Worm (Caenorhabditis elegans) whole organism, young adult: ENCODE data around the gene Y43F8C.23.
A peak's percentile ranks its signal among the peaks of the same experiment; 100 is the strongest.

Source experiments
- B0261.1 ChIP-seq: sonication (generic microtip); optimal IDR thresholded peaks from 2 replicates; lab custom pipeline; 2016; ENCODE audit warnings: mild to moderate bottlenecking, missing genetic modification characterization, moderate library complexity, missing compliant biosample characterization
- F37B4.10 ChIP-seq: fragments of 200-800 bp; sonication (Bioruptor generic); IDR thresholded peaks from 2 replicates; pipeline ENCODE4 v1.3.6; 2022; ENCODE audit warnings: missing genetic modification characterization, missing compliant biosample characterization
- ZK185.1 ChIP-seq: sonication (generic microtip); optimal IDR thresholded peaks from 2 replicates; lab custom pipeline; 2016; ENCODE audit warnings: mild to moderate bottlenecking, missing genetic modification characterization, missing compliant biosample characterization; ENCODE audit not compliant: poor library complexity, severe bottlenecking
- akir-1 ChIP-seq: fragments of 200-800 bp; sonication (Bioruptor generic); optimal IDR thresholded peaks from 2 replicates; lab custom pipeline; 2018; ENCODE audit warnings: mild to moderate bottlenecking, missing genetic modification characterization, moderate library complexity, missing compliant biosample characterization
- attf-6 ChIP-seq: fragments of 200-800 bp; sonication (Bioruptor generic); IDR thresholded peaks from 2 replicates; pipeline ENCODE4 v1.3.6; 2022; ENCODE audit warnings: missing genetic modification reagents, missing genetic modification characterization, missing compliant biosample characterization
- bed-1 ChIP-seq: fragments of 200-800 bp; sonication (Bioruptor generic); IDR thresholded peaks from 2 replicates; pipeline ENCODE4 v1.3.6; 2022; ENCODE audit warnings: missing genetic modification reagents, missing genetic modification characterization, missing compliant biosample characterization
- cebp-1 ChIP-seq, 2 experiments: fragments of 200-800 bp in 1 of 2; sonication (Bioruptor generic) in 1 of 2; sonication (generic microtip) in 1 of 2; IDR thresholded peaks in 1 of 2; optimal IDR thresholded peaks in 1 of 2; 2 replicates each; pipeline versions ENCODE4 v1.3.6 to Lab custom; 2017 to 2022; ENCODE audit warnings: missing compliant biosample characterization in 2 of 2, missing genetic modification characterization in 2 of 2, mild to moderate bottlenecking in 1 of 2, missing genetic modification reagents in 1 of 2, moderate library complexity in 1 of 2
- ceh-27 ChIP-seq: fragments of 200-800 bp; sonication (Bioruptor generic); optimal IDR thresholded peaks from 2 replicates; lab custom pipeline; 2018; ENCODE audit warnings: mild to moderate bottlenecking, missing genetic modification characterization, moderate library complexity, missing compliant biosample characterization
- ceh-40 ChIP-seq: fragments of 200-800 bp; sonication (Bioruptor generic); IDR thresholded peaks from 2 replicates; pipeline ENCODE4 v1.3.6; 2022; ENCODE audit warnings: missing genetic modification characterization, missing compliant biosample characterization
- dpl-1 ChIP-seq: fragments of 150-350 bp; optimal IDR thresholded peaks from 2 replicates; lab custom pipeline; 2014; ENCODE audit warnings: missing biosample characterization, missing genetic modification reagents, missing genetic modification characterization
- egl-44 ChIP-seq: fragments of 200-800 bp; sonication (Bioruptor generic); IDR thresholded peaks from 2 replicates; pipeline ENCODE4 v1.3.6; 2022; ENCODE audit warnings: missing genetic modification reagents, missing genetic modification characterization, missing compliant biosample characterization
- ekl-4 ChIP-seq: fragments of 200-800 bp; sonication (Bioruptor generic); IDR thresholded peaks from 2 replicates; pipeline ENCODE4 v1.3.6; 2022; ENCODE audit warnings: missing genetic modification reagents, missing genetic modification characterization, missing compliant biosample characterization
- hmg-1.2 ChIP-seq: fragments of 200-800 bp; sonication (Bioruptor generic); IDR thresholded peaks from 2 replicates; pipeline ENCODE4 v1.3.6; 2022; ENCODE audit warnings: missing genetic modification reagents, missing genetic modification characterization, missing compliant biosample characterization
- hrde-1 ChIP-seq: sonication (generic microtip); optimal IDR thresholded peaks from 2 replicates; lab custom pipeline; 2016; ENCODE audit warnings: missing genetic modification characterization, mild to moderate bottlenecking, missing compliant biosample characterization, moderate library complexity, missing genotype, missing genetic modification reagents, borderline replicate concordance
- lag-1 ChIP-seq: fragments of 200-800 bp; sonication (Bioruptor generic); IDR thresholded peaks from 2 replicates; pipeline ENCODE4 v1.3.6; 2022; ENCODE audit warnings: missing genetic modification reagents, missing genetic modification characterization, missing compliant biosample characterization
- let-526 ChIP-seq: fragments of 200-800 bp; sonication (Bioruptor generic); IDR thresholded peaks from 2 replicates; pipeline ENCODE4 v1.3.6; 2022; ENCODE audit warnings: missing genetic modification reagents, missing genetic modification characterization, missing compliant biosample characterization
- lir-1 ChIP-seq: fragments of 200-800 bp; sonication (Bioruptor generic); conservative IDR thresholded peaks from 2 replicates; pipeline ENCODE4 v1.3.6; 2022; ENCODE audit warnings: missing genetic modification reagents, missing genetic modification characterization, missing compliant biosample characterization
- nhr-27 ChIP-seq: fragments of 200-800 bp; sonication (Bioruptor generic); optimal IDR thresholded peaks from 2 replicates; lab custom pipeline; 2018; ENCODE audit warnings: mild to moderate bottlenecking, missing genetic modification characterization, moderate library complexity, missing compliant biosample characterization
- nhr-80 ChIP-seq: sonication (generic microtip); optimal IDR thresholded peaks from 2 replicates; lab custom pipeline; 2016; ENCODE audit warnings: missing genetic modification characterization, missing compliant biosample characterization
- pbrm-1 ChIP-seq: fragments of 200-800 bp; sonication (Bioruptor generic); IDR thresholded peaks from 2 replicates; pipeline ENCODE4 v1.3.6; 2022; ENCODE audit warnings: missing genetic modification reagents, missing genetic modification characterization, missing compliant biosample characterization
- rcor-1 ChIP-seq: fragments of 200-800 bp; sonication (Bioruptor generic); IDR thresholded peaks from 2 replicates; pipeline ENCODE4 v1.3.6; 2022; ENCODE audit warnings: missing genetic modification reagents, missing genetic modification characterization, missing compliant biosample characterization
- rpc-1 ChIP-seq, 2 experiments: fragments of 150-350 bp in 1 of 2; sonication (generic microtip) in 1 of 2; optimal IDR thresholded peaks; 2 replicates each; lab custom pipeline; 2014 to 2018; ENCODE audit warnings: missing biosample characterization in 1 of 2, missing genetic modification characterization in 1 of 2, missing genetic modification reagents in 1 of 2, missing genotype in 1 of 2
- sdz-38 ChIP-seq: sonication (generic microtip); optimal IDR thresholded peaks from 2 replicates; lab custom pipeline; 2016; ENCODE audit warnings: missing genotype, missing genetic modification characterization, missing compliant biosample characterization
- snpc-1.1 ChIP-seq: sonication (generic microtip); optimal IDR thresholded peaks from 2 replicates; lab custom pipeline; 2017; ENCODE audit warnings: missing genetic modification characterization, mild to moderate bottlenecking, missing compliant biosample characterization, antibody characterized with exemption, moderate library complexity, missing genotype, missing genetic modification reagents; ENCODE audit not compliant: insufficient read depth
- snpc-3.4 ChIP-seq: sonication (generic microtip); optimal IDR thresholded peaks from 2 replicates; lab custom pipeline; 2017; ENCODE audit warnings: missing genetic modification characterization, mild to moderate bottlenecking, missing compliant biosample characterization, antibody characterized with exemption, moderate library complexity, missing genotype, missing genetic modification reagents
- snpc-4 ChIP-seq, 5 experiments: fragments of 150-350 bp in 1 of 5; sonication (generic microtip) in 4 of 5; optimal IDR thresholded peaks; 2 replicates each; lab custom pipeline; 2014 to 2018; ENCODE audit warnings: missing genetic modification characterization in 5 of 5, missing biosample characterization in 3 of 5, antibody characterized with exemption in 2 of 5, mild to moderate bottlenecking in 2 of 5, missing compliant biosample characterization in 2 of 5, missing genotype in 2 of 5, moderate library complexity in 2 of 5, missing genetic modification reagents in 1 of 5
- somi-1 ChIP-seq: fragments of 200-800 bp; sonication (Bioruptor generic); optimal IDR thresholded peaks from 2 replicates; lab custom pipeline; 2018; ENCODE audit warnings: mild to moderate bottlenecking, missing genetic modification characterization, missing compliant biosample characterization
- tbp1 ChIP-seq: fragments of 200-800 bp; sonication (Bioruptor generic); optimal IDR thresholded peaks from 2 replicates; lab custom pipeline; 2018; ENCODE audit warnings: mild to moderate bottlenecking, missing genetic modification characterization, missing compliant biosample characterization
- tlf-1 ChIP-seq: fragments of 200-800 bp; sonication (Bioruptor generic); optimal IDR thresholded peaks from 2 replicates; lab custom pipeline; 2018; ENCODE audit warnings: mild to moderate bottlenecking, missing genetic modification characterization, missing compliant biosample characterization
- xnd-1 ChIP-seq: sonication (generic microtip); optimal IDR thresholded peaks from 2 replicates; lab custom pipeline; 2016; ENCODE audit warnings: missing genotype, missing genetic modification reagents, missing genetic modification characterization, missing compliant biosample characterization
- zfh-2 ChIP-seq: fragments of 200-800 bp; sonication (Bioruptor generic); conservative IDR thresholded peaks from 2 replicates; pipeline ENCODE4 v1.3.6; 2022; ENCODE audit warnings: missing genetic modification reagents, missing genetic modification characterization, missing compliant biosample characterization
- ztf-18 ChIP-seq: sonication (generic microtip); optimal IDR thresholded peaks from 2 replicates; lab custom pipeline; 2016; ENCODE audit warnings: missing genotype, mild to moderate bottlenecking, missing genetic modification characterization, missing compliant biosample characterization
- ztf-25 ChIP-seq: fragments of 200-800 bp; sonication (Bioruptor generic); IDR thresholded peaks from 2 replicates; pipeline ENCODE4 v1.3.6; 2022; ENCODE audit warnings: missing genetic modification reagents, missing genetic modification characterization, missing compliant biosample characterization
- ztf-28 ChIP-seq: fragments of 200-800 bp; sonication (Bioruptor generic); IDR thresholded peaks from 2 replicates; pipeline ENCODE4 v1.3.6; 2022; ENCODE audit warnings: missing genetic modification reagents, missing genetic modification characterization, missing compliant biosample characterization
- ztf-3 ChIP-seq: fragments of 200-800 bp; sonication (Bioruptor generic); optimal IDR thresholded peaks from 2 replicates; lab custom pipeline; 2018; ENCODE audit warnings: mild to moderate bottlenecking, missing genetic modification characterization, missing compliant biosample characterization

The Y43F8C.23 gene

DNA sequence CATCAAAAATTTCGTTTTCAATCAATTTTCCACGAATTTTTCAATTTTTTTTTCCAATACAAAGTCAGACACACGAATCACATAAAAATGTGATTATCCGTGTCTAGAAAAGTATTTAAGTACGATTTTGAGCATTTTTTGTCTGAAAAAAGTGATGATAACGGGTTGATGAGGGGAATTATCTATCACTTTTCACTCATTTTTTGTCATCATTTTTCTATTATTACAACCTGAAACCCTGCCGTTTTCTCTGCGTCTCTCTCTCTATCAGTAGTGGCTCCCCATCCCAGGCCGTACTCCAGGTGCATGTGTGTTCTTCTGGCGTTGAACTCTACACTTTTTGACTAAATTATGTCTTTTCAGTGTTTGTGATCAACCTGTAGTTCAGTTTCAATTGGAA, 39.2 kb downstream of the Y43F8C.23 start:
- peak; percentile 86 for TF ChIP-seq nhr-80 (tag; lab: Kevin White, UChicago)
- no peak for TF ChIP-seq cebp-1 (GFP tag; IDR thresholded peaks at IDR 0.05; lab: Robert Waterston, UW)
- TF ChIP-seq cebp-1 (tag; optimal IDR thresholded peaks at IDR 0.05; lab: Kevin White, UChicago) = peak; percentile 83
- TF ChIP-seq ceh-40 (GFP tag; lab: Robert Waterston, UW) = no peak
- no peak for TF ChIP-seq tlf-1 (GFP tag; lab: Kevin White, UChicago)
- TF ChIP-seq ekl-4 (GFP tag; lab: Robert Waterston, UW) = no peak
- TF ChIP-seq, all 124 proteins: peak for 2

DNA sequence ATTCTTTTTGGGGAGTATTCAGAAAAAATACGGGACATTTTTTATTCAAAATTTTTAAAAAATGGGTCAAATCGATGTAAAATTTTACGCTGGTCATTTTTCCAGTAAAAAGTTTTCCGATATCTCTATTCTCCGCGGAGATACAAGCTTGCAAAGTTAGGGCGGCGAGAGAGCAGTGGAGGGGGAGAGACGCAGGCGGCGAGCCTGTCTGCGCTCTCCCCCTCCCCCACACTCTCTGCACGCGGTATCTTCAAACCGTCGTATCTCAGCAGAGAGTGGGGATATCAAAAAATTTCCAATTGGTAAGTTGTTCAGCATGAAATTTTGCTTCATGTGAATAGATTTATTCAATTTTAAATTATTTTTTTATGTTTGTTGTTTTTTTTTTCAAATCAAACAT, 39.7 kb downstream of the Y43F8C.23 start:
- TF ChIP-seq tlf-1 (GFP tag; lab: Kevin White, UChicago) (no peak), lag-1 (GFP tag; lab: Robert Waterston, UW) (no peak), xnd-1 (tag; lab: Kevin White, UChicago) (no peak), hrde-1 (tag; lab: Kevin White, UChicago) (no peak), ztf-3 (GFP tag; lab: Kevin White, UChicago) (no peak), pbrm-1 (GFP tag; lab: Robert Waterston, UW) (no peak), lir-1 (GFP tag; lab: Robert Waterston, UW) (no peak), snpc-3.4 (tag; lab: Kevin White, UChicago) (no peak), ceh-27 (GFP tag; lab: Kevin White, UChicago) (no peak), let-526 (GFP tag; lab: Robert Waterston, UW) (no peak), attf-6 (no peak), ZK185.1 (tag; lab: Kevin White, UChicago) (no peak), hmg-1.2 (GFP tag; lab: Robert Waterston, UW) (peak; percentile 82), snpc-1.1 (no peak), egl-44 (GFP tag; lab: Robert Waterston, UW) (no peak), ztf-18 (tag; lab: Kevin White, UChicago) (no peak), zfh-2 (GFP tag; lab: Robert Waterston, UW) (peak; percentile 58; the same call in 1 of the 2 replicates)

DNA sequence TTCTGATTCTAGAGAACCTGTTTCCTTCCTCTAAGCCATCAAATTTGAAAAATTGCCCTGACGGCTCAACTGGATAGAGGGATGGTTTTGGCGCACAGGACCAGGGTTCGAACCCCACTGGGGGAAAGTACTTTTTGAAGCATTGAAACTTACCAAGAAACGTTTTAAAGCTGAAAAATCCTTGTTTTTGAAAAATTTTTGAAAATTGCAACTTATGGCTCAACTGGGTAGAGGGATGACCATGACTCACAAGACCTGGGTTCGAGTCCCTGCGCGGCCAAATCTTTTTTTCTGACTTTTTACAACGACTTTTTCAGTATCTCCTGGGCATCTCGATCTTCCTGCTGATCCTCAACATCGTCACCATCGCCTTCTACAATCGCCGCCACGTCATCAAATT, 40.7 kb downstream of the Y43F8C.23 start:
- TF ChIP-seq nhr-27 (tag; lab: Kevin White, UChicago) = no peak
- TF ChIP-seq tbp1 (GFP tag; lab: Kevin White, UChicago) = peak; percentile 76
- TF ChIP-seq rpc-1 (optimal IDR thresholded peaks at IDR 0.05; lab: Kevin White, UChicago) = peak; percentile 7
- TF ChIP-seq rpc-1 (tag; optimal IDR thresholded peaks at IDR 0.05; lab: Kevin White, UChicago) = peak; percentile 64
- TF ChIP-seq B0261.1 = peak; percentile 40

DNA sequence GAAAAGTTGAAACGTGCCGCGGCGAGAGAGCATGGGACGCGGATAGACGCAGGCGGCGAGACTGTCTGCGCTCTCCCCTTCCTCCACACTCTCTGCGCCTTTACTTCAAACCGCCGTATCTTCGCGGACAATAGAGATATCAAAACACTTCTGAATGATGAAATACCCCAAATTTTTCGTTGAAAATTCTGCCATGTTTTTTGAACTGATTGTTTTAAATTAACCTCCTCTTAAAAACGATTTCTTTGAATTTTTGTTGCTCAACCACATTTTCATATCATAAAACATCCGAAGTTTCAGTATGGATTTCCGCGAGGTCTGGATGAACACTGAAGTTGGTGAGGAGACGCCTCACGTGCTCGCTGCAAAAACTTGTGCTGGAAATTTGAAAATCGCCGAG, 41.6 kb downstream of the Y43F8C.23 start, which contains the start of gene Y43F8C.11:
Y43F8C.11 (plus strand) TSS at position 301 of the 400 bp plus-strand sequence.
- TF ChIP-seq zfh-2 (GFP tag; lab: Robert Waterston, UW) (0 out of 2 replicates have a peak, but pooled peaks have one; percentile 26), hmg-1.2 (GFP tag; lab: Robert Waterston, UW) (peak; percentile 29), sdz-38 (tag; lab: Kevin White, UChicago) (no peak)

DNA sequence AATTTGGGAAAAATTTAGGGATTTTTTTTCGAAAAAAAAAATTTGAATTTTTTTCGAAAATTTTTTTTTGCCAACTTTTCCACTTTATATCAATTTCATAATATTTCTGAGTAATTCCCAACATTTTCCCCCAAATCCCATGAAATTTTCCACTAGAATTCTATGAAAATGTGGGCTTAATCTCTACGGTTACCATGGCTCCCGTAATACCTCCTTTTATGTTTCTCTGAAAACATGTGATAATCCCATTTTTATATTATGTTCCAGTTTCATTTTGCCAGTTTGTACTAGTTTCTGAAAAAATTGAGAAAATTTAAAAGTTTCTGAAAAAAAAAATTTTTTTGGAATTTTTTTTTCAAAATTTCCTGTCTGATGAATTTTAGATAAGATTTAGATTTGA, 43.3 kb downstream of the Y43F8C.23 start:
- no peak for TF ChIP-seq attf-6
- no peak for TF ChIP-seq ztf-28 (GFP tag; lab: Robert Waterston, UW)
- TF ChIP-seq somi-1 = no peak
- no peak for TF ChIP-seq F37B4.10 (GFP tag; lab: Robert Waterston, UW)
- TF ChIP-seq bed-1 = no peak
- no peak for TF ChIP-seq akir-1 (GFP tag; lab: Kevin White, UChicago)
- no peak for TF ChIP-seq rcor-1 (GFP tag; lab: Robert Waterston, UW)
- no peak for TF ChIP-seq snpc-4 (GFP tag; optimal IDR thresholded peaks at IDR 0.05; lab: Kevin White, UChicago)
- TF ChIP-seq snpc-4 (tag; optimal IDR thresholded peaks at IDR 0.05; lab: Kevin White, UChicago) = no peak
- no peak for TF ChIP-seq dpl-1 (GFP tag; lab: Kevin White, UChicago)
- no peak for TF ChIP-seq ztf-3 (GFP tag; lab: Kevin White, UChicago)
- no peak for TF ChIP-seq ztf-25 (GFP tag; lab: Robert Waterston, UW)
